Worm (Caenorhabditis elegans): ENCODE measurements around the gene Y43F8B.20.

DNA sequence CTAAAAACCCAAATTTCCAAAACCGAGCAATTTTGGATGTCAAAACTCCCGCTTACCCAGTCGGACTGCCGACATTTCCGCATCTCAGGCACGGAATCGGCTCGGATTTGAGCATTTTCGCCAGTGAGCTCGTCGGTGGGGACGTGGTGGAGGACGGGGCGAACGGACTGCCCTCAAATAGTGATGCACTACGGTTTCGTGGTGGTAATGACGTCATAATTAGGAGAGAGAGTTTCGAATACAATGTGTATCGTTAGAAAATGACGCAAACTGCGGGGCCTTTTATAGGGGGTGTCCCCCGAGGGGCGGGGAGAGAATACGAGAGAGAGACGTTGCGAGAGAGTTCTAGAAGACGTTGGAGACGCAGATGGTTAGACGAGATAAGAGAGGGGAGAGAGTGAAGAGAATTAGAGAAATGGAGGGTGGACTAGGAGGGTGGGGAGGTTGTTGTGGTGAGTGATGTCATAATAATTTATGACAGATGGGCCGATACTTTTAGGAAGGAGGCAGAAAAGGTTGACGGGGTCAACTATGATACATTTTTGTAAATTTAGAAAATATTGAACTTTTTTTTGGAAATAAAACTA, 26.9 kb downstream of the Y43F8B.20 start:
- TF ChIP-seq ces-1 (GFP tag; optimal IDR thresholded peaks at IDR 0.05) (peak; percentile 82), ham-2 (GFP tag; optimal IDR thresholded peaks at IDR 0.05) (no peak), hlh-1 (tag; optimal IDR thresholded peaks at IDR 0.05) (peak; percentile 31), ztf-11 (tag; optimal IDR thresholded peaks at IDR 0.05) (peak; percentile 85)
